Fruit fly (Drosophila melanogaster) whole organism, pupa: ENCODE measurements around the gene Cpr72Eb.

Experiments used
- CG10348 ChIP-seq: fragments of 200-800 bp; sonication (Bioruptor generic); IDR thresholded peaks from 2 replicates; pipeline ENCODE4 v1.3.6; 2022; ENCODE audit warnings: missing biosample characterization, missing genetic modification characterization
- CG32121 ChIP-seq: fragments of 200-800 bp; sonication (Bioruptor generic); IDR thresholded peaks from 2 replicates; pipeline ENCODE4 v1.3.6; 2022; ENCODE audit warnings: missing biosample characterization, missing genetic modification characterization
- CG8301 ChIP-seq: fragments of 200-800 bp; sonication (Bioruptor generic); optimal IDR thresholded peaks from 2 replicates; lab custom pipeline; 2018; ENCODE audit warnings: missing biosample characterization, mild to moderate bottlenecking, missing genetic modification characterization
- EcR ChIP-seq: fragments of 200-800 bp; sonication (Bioruptor generic); optimal IDR thresholded peaks from 3 replicates; lab custom pipeline; 2019; ENCODE audit warnings: missing biosample characterization, missing genetic modification characterization, mild to moderate bottlenecking, moderate library complexity, missing genetic modification reagents

DNA sequence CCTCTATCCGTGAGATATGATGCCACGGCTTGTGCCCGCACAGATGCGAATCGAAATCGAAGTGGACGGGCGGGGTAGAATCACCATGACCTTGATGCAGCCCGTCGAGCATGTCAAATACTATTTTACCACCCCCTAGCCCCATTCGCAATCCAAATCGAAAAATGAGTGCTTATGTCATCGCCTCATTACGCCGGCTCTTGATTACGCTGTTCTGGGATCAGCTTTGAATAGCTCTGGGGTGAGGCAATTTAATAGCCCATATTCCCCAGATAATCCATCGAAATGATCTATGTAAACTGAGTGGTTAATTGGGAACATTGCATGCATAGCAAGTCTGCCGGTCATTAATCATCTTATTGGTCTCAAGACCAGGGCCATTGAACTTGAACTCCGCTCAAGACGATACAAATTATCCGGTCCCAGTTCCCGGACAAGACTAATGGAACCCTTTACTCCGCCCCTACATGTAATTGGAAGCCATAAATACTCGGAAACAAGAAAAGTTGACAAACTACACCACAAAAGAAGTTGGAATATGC, 7.4 kb upstream of the Cpr72Eb start:
- TF ChIP-seq EcR (GFP tag; lab: Kevin White, UChicago) (peak; percentile 91), CG10348 (GFP tag; lab: Robert Waterston, UW) (no peak), CG8301 (no peak), CG32121 (no peak)
